Worm (Caenorhabditis elegans) whole organism, early embryonic: Measurements from ENCODE around the gene F40G9.8.

Experiments used
- B0310.2 ChIP-seq: sonication (generic microtip); optimal IDR thresholded peaks from 2 replicates; lab custom pipeline; 2016; ENCODE audit warnings: mild to moderate bottlenecking, missing genetic modification characterization, missing compliant biosample characterization
- F13C5.2 ChIP-seq: sonication (generic microtip); optimal IDR thresholded peaks from 2 replicates; lab custom pipeline; 2017; ENCODE audit warnings: mild to moderate bottlenecking, missing genetic modification characterization, inconsistent platforms, missing compliant biosample characterization
- aly-1 ChIP-seq: sonication (generic microtip); optimal IDR thresholded peaks from 2 replicates; lab custom pipeline; 2016; ENCODE audit warnings: missing genetic modification characterization, missing compliant biosample characterization
- ama-1 ChIP-seq: fragments of 150-350 bp; optimal IDR thresholded peaks from 2 replicates; lab custom pipeline; 2014
- ceh-36 ChIP-seq: sonication (generic microtip); optimal IDR thresholded peaks from 2 replicates; lab custom pipeline; 2016; ENCODE audit warnings: missing genetic modification characterization, inconsistent platforms, missing compliant biosample characterization
- flt-1 ChIP-seq: fragments of 200-800 bp; sonication (Bioruptor generic); IDR thresholded peaks from 2 replicates; pipeline ENCODE4 v1.3.6; 2022; ENCODE audit warnings: missing genetic modification characterization, missing compliant biosample characterization
- hmg-4 ChIP-seq: fragments of 200-800 bp; sonication (Bioruptor generic); optimal IDR thresholded peaks from 2 replicates; lab custom pipeline; 2018; ENCODE audit warnings: mild to moderate bottlenecking, missing genetic modification characterization, missing compliant biosample characterization
- hnd-1 ChIP-seq: sonication (generic microtip); optimal IDR thresholded peaks from 2 replicates; lab custom pipeline; 2016; ENCODE audit warnings: missing genetic modification characterization, missing compliant biosample characterization
- scrt-1 ChIP-seq: fragments of 200-800 bp; sonication (Bioruptor generic); IDR thresholded peaks from 2 replicates; pipeline ENCODE4 v1.3.6; 2022; ENCODE audit warnings: missing genetic modification characterization, missing compliant biosample characterization
- tbx-37 ChIP-seq: fragments of 200-800 bp; sonication (Bioruptor generic); conservative IDR thresholded peaks from 2 replicates; pipeline ENCODE4 v1.3.6; 2022; ENCODE audit warnings: missing genetic modification reagents, missing genetic modification characterization, missing compliant biosample characterization
- tra-4 ChIP-seq: sonication (generic microtip); optimal IDR thresholded peaks from 2 replicates; lab custom pipeline; 2017; ENCODE audit warnings: missing genetic modification characterization, missing compliant biosample characterization

ce11 chrIII:194160-194559 lies 29.5 kb upstream of the F40G9.8 start, which contains the start of gene F40G9.17:
- no peak for TF ChIP-seq ama-1 (lab: Kevin White, UChicago)
- TF ChIP-seq F13C5.2: no peak
- no peak for TF ChIP-seq hnd-1 (tag; lab: Kevin White, UChicago)
- no peak for TF ChIP-seq tbx-37
- no peak for TF ChIP-seq ceh-36 (tag; lab: Kevin White, UChicago)
- no peak for TF ChIP-seq tra-4 (tag; lab: Kevin White, UChicago)
- no peak for TF ChIP-seq scrt-1 (GFP tag; lab: Robert Waterston, UW)
- no peak for TF ChIP-seq aly-1 (tag; lab: Kevin White, UChicago)
- no peak for TF ChIP-seq B0310.2
- TF ChIP-seq hmg-4 (GFP tag; lab: Kevin White, UChicago): no peak
- TF ChIP-seq flt-1 (GFP tag; lab: Robert Waterston, UW): no peak
